Worm (Caenorhabditis elegans): ENCODE data around the gene F10B5.3.

F10B5.3 gene

ce11 chrII:8157991-8158390, 8.2 kb upstream of the F10B5.3 start, which contains the start of gene pch-2:
Gene pch-2 (plus strand): TSS chrII:8158349.
- no peak for TF ChIP-seq ceh-31 (tag; optimal IDR thresholded peaks at IDR 0.05)
- no peak for TF ChIP-seq dmd-4 (tag; optimal IDR thresholded peaks at IDR 0.05; ENCODE audit: borderline replicate concordance)
- TF ChIP-seq ttx-3 (tag; optimal IDR thresholded peaks at IDR 0.05), result no peak
- TF ChIP-seq unc-42 (tag; optimal IDR thresholded peaks at IDR 0.05), result peak; percentile 2
- no peak for TF ChIP-seq ets-4 (tag; optimal IDR thresholded peaks at IDR 0.05)
- TF ChIP-seq nfya-1 (tag; optimal IDR thresholded peaks at IDR 0.05), result peak; percentile 11
- no peak for TF ChIP-seq gmeb-2 (tag; optimal IDR thresholded peaks at IDR 0.05)
- TF ChIP-seq che-1 (tag; optimal IDR thresholded peaks at IDR 0.05), result no peak

- no peak for TF ChIP-seq nfya-1 (tag; optimal IDR thresholded peaks at IDR 0.05)
- TF ChIP-seq ceh-48 (tag; optimal IDR thresholded peaks at IDR 0.05), result no peak
- TF ChIP-seq pha-2 (tag; optimal IDR thresholded peaks at IDR 0.05), result no peak
- no peak for TF ChIP-seq pha-4 (tag; optimal IDR thresholded peaks at IDR 0.05)
- TF ChIP-seq nhr-232 (tag; optimal IDR thresholded peaks at IDR 0.05), result no peak
- no peak for TF ChIP-seq ttx-3 (tag; optimal IDR thresholded peaks at IDR 0.05)
These were observed 7.1 kb upstream of the F10B5.3 start, which contains the start of the genes tub-1 and tmem-138 for ce11 chrII:8156845-8157373. Gene tub-1 (minus strand): TSS chrII:8156945. Gene tmem-138 (plus strand): TSS chrII:8157323.

- TF ChIP-seq unc-42 (tag; optimal IDR thresholded peaks at IDR 0.05), result peak; percentile 92
- TF ChIP-seq F13H6.1 (tag; optimal IDR thresholded peaks at IDR 0.05), result no peak
These were observed 3.0 kb upstream of the F10B5.3 start for ce11 chrII:8152711-8153325.

- TF ChIP-seq hlh-8 (tag; optimal IDR thresholded peaks at IDR 0.05) (no peak), hlh-13 (GFP tag; optimal IDR thresholded peaks at IDR 0.05) (no peak), eyg-1 (tag; optimal IDR thresholded peaks at IDR 0.05) (no peak), nfya-1 (tag; optimal IDR thresholded peaks at IDR 0.05) (no peak), ahr-1 (tag; optimal IDR thresholded peaks at IDR 0.05) (no peak), sox-4 (tag; optimal IDR thresholded peaks at IDR 0.05) (no peak), pha-4 (tag; optimal IDR thresholded peaks at IDR 0.05) (no peak), elt-4 (tag; optimal IDR thresholded peaks at IDR 0.05) (no peak), ztf-16 (tag; optimal IDR thresholded peaks at IDR 0.05) (no peak)
These were observed 5.3 kb downstream of the F10B5.3 start, which contains the start of gene F10B5.2 for ce11 chrII:8144543-8144942. Gene F10B5.2 (plus strand): TSS chrII:8144762.

ce11 chrII:8143278-8143931, 6.4 kb downstream of the F10B5.3 start, which contains the start of the genes ints-11 and rpl-10:
Gene ints-11 (minus strand): TSS chrII:8143478.
Gene rpl-10 (plus strand): TSS chrII:8143881.
- TF ChIP-seq dve-1 (tag; optimal IDR thresholded peaks at IDR 0.05), result peak; percentile 4
- TF ChIP-seq ceh-9 (tag; optimal IDR thresholded peaks at IDR 0.05), result no peak
- TF ChIP-seq nfya-1 (tag; optimal IDR thresholded peaks at IDR 0.05), result peak; percentile 51

- TF ChIP-seq pax-1 (tag; optimal IDR thresholded peaks at IDR 0.05) (no peak), nhr-232 (tag; optimal IDR thresholded peaks at IDR 0.05) (no peak), ets-4 (tag; optimal IDR thresholded peaks at IDR 0.05) (no peak), elt-2 (tag; optimal IDR thresholded peaks at IDR 0.05) (no peak), ceh-2 (tag; optimal IDR thresholded peaks at IDR 0.05) (no peak), mec-3 (tag; optimal IDR thresholded peaks at IDR 0.05; ENCODE audit: borderline replicate concordance) (no peak), zip-5 (tag; optimal IDR thresholded peaks at IDR 0.05) (no peak), ceh-34 (tag; optimal IDR thresholded peaks at IDR 0.05) (no peak), fkh-6 (tag; optimal IDR thresholded peaks at IDR 0.05) (no peak), unc-86 (tag; optimal IDR thresholded peaks at IDR 0.05) (no peak), hlh-13 (GFP tag; optimal IDR thresholded peaks at IDR 0.05) (no peak), ztf-16 (tag; optimal IDR thresholded peaks at IDR 0.05) (no peak), fkh-10 (GFP tag; optimal IDR thresholded peaks at IDR 0.05) (no peak), ttx-3 (tag; optimal IDR thresholded peaks at IDR 0.05) (no peak)
These were observed 8.7 kb downstream of the F10B5.3 start for ce11 chrII:8141135-8141534.

Measured in whole organism, late embryonic.